Worm (Caenorhabditis elegans) whole organism, L2 larva: ENCODE results near the gene srh-213.

Experiments
- R02D3.7 ChIP-seq: fragments of 150-350 bp; optimal IDR thresholded peaks from 2 replicates; lab custom pipeline; 2014; ENCODE audit warnings: missing biosample characterization, missing genetic modification characterization
- aly-2 ChIP-seq: fragments of 150-350 bp; optimal IDR thresholded peaks from 2 replicates; lab custom pipeline; 2014; ENCODE audit warnings: missing biosample characterization, missing genetic modification characterization
- ama-1 ChIP-seq: fragments of 150-350 bp; optimal IDR thresholded peaks from 2 replicates; lab custom pipeline; 2018; ENCODE audit warnings: inconsistent platforms
- blmp-1 ChIP-seq: sonication (generic microtip); optimal IDR thresholded peaks from 2 replicates; lab custom pipeline; 2017; ENCODE audit warnings: missing genetic modification characterization, mild to moderate bottlenecking, missing compliant biosample characterization, antibody characterized with exemption, moderate library complexity; ENCODE audit not compliant: insufficient read depth
- egl-27 ChIP-seq: sonication (generic microtip); optimal IDR thresholded peaks from 3 replicates; lab custom pipeline; 2017; ENCODE audit warnings: missing biosample characterization, missing genetic modification reagents, missing genetic modification characterization
- elt-1 ChIP-seq: fragments of 150-350 bp; optimal IDR thresholded peaks from 2 replicates; lab custom pipeline; 2014; ENCODE audit warnings: missing biosample characterization, missing genetic modification characterization
- nhr-11 ChIP-seq: fragments of 150-350 bp; optimal IDR thresholded peaks from 2 replicates; lab custom pipeline; 2014; ENCODE audit warnings: missing biosample characterization, missing genetic modification characterization
- nhr-237 ChIP-seq: fragments of 150-350 bp; optimal IDR thresholded peaks from 2 replicates; lab custom pipeline; 2014; ENCODE audit warnings: missing biosample characterization, missing genetic modification characterization
- nhr-6 ChIP-seq: fragments of 150-350 bp; optimal IDR thresholded peaks from 2 replicates; lab custom pipeline; 2014; ENCODE audit warnings: missing biosample characterization, missing genetic modification characterization
- nhr-77 ChIP-seq: fragments of 150-350 bp; optimal IDR thresholded peaks from 2 replicates; lab custom pipeline; 2014; ENCODE audit warnings: missing biosample characterization, missing genetic modification characterization
- snpc-4 ChIP-seq: fragments of 150-350 bp; optimal IDR thresholded peaks from 2 replicates; lab custom pipeline; 2014; ENCODE audit warnings: missing biosample characterization, missing genetic modification characterization
- unc-55 ChIP-seq: fragments of 150-350 bp; sonication (generic microtip); optimal IDR thresholded peaks from 3 replicates; lab custom pipeline; 2014; ENCODE audit warnings: missing biosample characterization, missing genetic modification reagents, missing genetic modification characterization
- zag-1 ChIP-seq: fragments of 150-350 bp; optimal IDR thresholded peaks from 2 replicates; lab custom pipeline; 2014; ENCODE audit warnings: missing biosample characterization, missing genetic modification characterization
- ztf-4 ChIP-seq: fragments of 150-350 bp; optimal IDR thresholded peaks from 2 replicates; lab custom pipeline; 2014; ENCODE audit warnings: missing biosample characterization, missing genetic modification characterization

DNA sequence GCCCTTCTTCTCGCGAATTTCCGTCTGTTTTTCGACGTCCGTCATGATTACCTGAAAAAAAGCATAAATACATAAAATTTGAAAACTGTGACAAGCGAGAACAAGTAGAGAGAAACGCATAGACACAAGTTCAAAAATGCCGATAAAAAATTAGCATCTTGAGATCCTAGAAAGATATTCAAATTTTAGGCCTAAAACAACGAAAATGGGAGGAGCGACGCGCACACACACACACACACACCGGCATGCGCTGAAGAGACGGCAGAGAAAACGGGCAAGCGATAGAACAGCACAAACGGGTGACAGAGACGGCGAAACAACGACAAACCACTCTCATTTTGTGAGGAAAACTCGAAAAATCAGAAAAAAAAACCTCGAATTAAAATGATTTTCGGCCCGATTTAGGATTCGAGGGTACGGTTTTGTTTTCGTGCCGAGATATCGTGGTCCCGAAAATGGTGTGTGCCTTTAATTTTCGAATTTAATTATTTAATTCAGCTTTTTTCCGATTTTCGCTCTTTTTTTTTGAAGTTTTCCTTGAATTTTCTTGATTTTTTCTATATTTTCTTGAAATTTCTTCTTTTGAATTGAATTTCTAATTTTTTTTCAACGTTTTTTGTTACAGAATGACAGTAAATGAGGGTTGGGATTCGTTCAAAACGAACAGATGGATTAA, 8.7 kb downstream of the srh-213 start, which contains the start of the genes rpl-11.1 and T22F3.2:
- no peak for TF ChIP-seq nhr-11 (tag; lab: Kevin White, UChicago)
- no peak for TF ChIP-seq snpc-4 (tag; lab: Kevin White, UChicago)
- TF ChIP-seq blmp-1 (tag; lab: Kevin White, UChicago), result no peak
- TF ChIP-seq zag-1 (tag; lab: Kevin White, UChicago), result no peak
- no peak for TF ChIP-seq nhr-77 (tag; lab: Kevin White, UChicago)
- peak; percentile 42 for TF ChIP-seq unc-55
- no peak for TF ChIP-seq R02D3.7 (tag; lab: Kevin White, UChicago)
- no peak for TF ChIP-seq egl-27 (tag; lab: Kevin White, UChicago)
- TF ChIP-seq ama-1 (lab: Kevin White, UChicago), result no peak
- TF ChIP-seq elt-1 (tag; lab: Kevin White, UChicago), result no peak
- TF ChIP-seq ztf-4, result no peak
- TF ChIP-seq nhr-6 (tag; lab: Kevin White, UChicago), result no peak
- no peak for TF ChIP-seq aly-2 (tag; lab: Kevin White, UChicago)
- TF ChIP-seq nhr-237 (tag; lab: Kevin White, UChicago), result no peak
